Fruit fly (Drosophila melanogaster): ENCODE measurements around the gene CG46439.

Gene CG46439

dm6 chr3L:11107935-11108334 lies 11.9 kb upstream of the CG46439 start, which contains the start of gene CG12522:
Gene CG12522 (plus strand): TSS chr3L:11108235.
- TF ChIP-seq ey (GFP tag; optimal IDR thresholded peaks at IDR 0.05): no peak
- no peak for TF ChIP-seq dl (GFP tag; optimal IDR thresholded peaks at IDR 0.05; ENCODE audit: insufficient read depth in 1 of 2, partially characterized antibody in 2 of 2)
- no peak for TF ChIP-seq sage (GFP tag; optimal IDR thresholded peaks at IDR 0.05)
- TF ChIP-seq Dif (GFP tag; optimal IDR thresholded peaks at IDR 0.05; ENCODE audit: partially characterized antibody): no peak
- no peak for TF ChIP-seq lola (GFP tag; optimal IDR thresholded peaks at IDR 0.05)
- TF ChIP-seq psq (GFP tag; optimal IDR thresholded peaks at IDR 0.05): no peak
- TF ChIP-seq CG9705 (GFP tag; optimal IDR thresholded peaks at IDR 0.05): no peak
- TF ChIP-seq Myc (optimal IDR thresholded peaks at IDR 0.05): no peak
- TF ChIP-seq dmrt93B (GFP tag; optimal IDR thresholded peaks at IDR 0.05): no peak
- no peak for TF ChIP-seq Hr83 (GFP tag; optimal IDR thresholded peaks at IDR 0.05; ENCODE audit: poor library complexity, severe bottlenecking)
- no peak for TF ChIP-seq HLH106 (tag; optimal IDR thresholded peaks at IDR 0.05)
- TF ChIP-seq foxo (GFP tag; optimal IDR thresholded peaks at IDR 0.05): no peak
- no peak for TF ChIP-seq brk (GFP tag; optimal IDR thresholded peaks at IDR 0.05)
- TF ChIP-seq Hr78 (GFP tag; optimal IDR thresholded peaks at IDR 0.05): no peak
- TF ChIP-seq usp (GFP tag; optimal IDR thresholded peaks at IDR 0.05): no peak
- TF ChIP-seq OdsH (GFP tag; optimal IDR thresholded peaks at IDR 0.05): no peak
- no peak for TF ChIP-seq pan (optimal IDR thresholded peaks at IDR 0.05)
- no peak for TF ChIP-seq dsf (GFP tag; optimal IDR thresholded peaks at IDR 0.05; ENCODE audit: borderline replicate concordance)
- TF ChIP-seq fru (GFP tag; optimal IDR thresholded peaks at IDR 0.05): no peak

- TF ChIP-seq Jra (GFP tag; optimal IDR thresholded peaks at IDR 0.05) (no peak), OdsH (GFP tag; optimal IDR thresholded peaks at IDR 0.05) (no peak), Rel (GFP tag; optimal IDR thresholded peaks at IDR 0.05) (no peak), Rel (tag; optimal IDR thresholded peaks at IDR 0.05) (no peak), sage (GFP tag; optimal IDR thresholded peaks at IDR 0.05) (no peak), ey (GFP tag; optimal IDR thresholded peaks at IDR 0.05) (no peak), GATAd (GFP tag; optimal IDR thresholded peaks at IDR 0.05) (no peak), Hr78 (GFP tag; optimal IDR thresholded peaks at IDR 0.05) (no peak), foxo (GFP tag; optimal IDR thresholded peaks at IDR 0.05) (no peak), Hr83 (GFP tag; optimal IDR thresholded peaks at IDR 0.05; ENCODE audit: poor library complexity, severe bottlenecking) (no peak), Abd-B (GFP tag; optimal IDR thresholded peaks at IDR 0.05) (no peak), Mio (GFP tag; optimal IDR thresholded peaks at IDR 0.05) (no peak), lola (GFP tag; optimal IDR thresholded peaks at IDR 0.05) (no peak), br (GFP tag; optimal IDR thresholded peaks at IDR 0.05) (no peak), N (GFP tag; optimal IDR thresholded peaks at IDR 0.05) (no peak), psq (GFP tag; optimal IDR thresholded peaks at IDR 0.05) (no peak), jim (GFP tag; optimal IDR thresholded peaks at IDR 0.05) (no peak), dsf (GFP tag; optimal IDR thresholded peaks at IDR 0.05; ENCODE audit: borderline replicate concordance) (no peak), Vsx2 (GFP tag; optimal IDR thresholded peaks at IDR 0.05; ENCODE audit: partially characterized antibody) (no peak)
Observed at dm6 chr3L:11107432-11107831, 11.4 kb upstream of the CG46439 start, which contains the start of gene CG32073. Gene CG32073 (minus strand): TSS chr3L:11107582.

dm6 chr3L:11103773-11104172 lies 7.7 kb upstream of the CG46439 start, which contains the start of gene CG32071:
Gene CG32071 (minus strand): TSS chr3L:11103873.
- TF ChIP-seq dl (GFP tag; optimal IDR thresholded peaks at IDR 0.05; ENCODE audit: insufficient read depth in 1 of 2, partially characterized antibody in 2 of 2) (no peak), foxo (GFP tag; optimal IDR thresholded peaks at IDR 0.05) (no peak), br (GFP tag; optimal IDR thresholded peaks at IDR 0.05) (no peak), N (GFP tag; optimal IDR thresholded peaks at IDR 0.05) (no peak), lola (GFP tag; optimal IDR thresholded peaks at IDR 0.05) (no peak), pan (optimal IDR thresholded peaks at IDR 0.05) (no peak)

dm6 chr3L:11102930-11103329 lies 6.9 kb upstream of the CG46439 start, which contains the start of gene Elo68alpha:
Gene Elo68alpha (minus strand): TSS chr3L:11103030.
- TF ChIP-seq fru (GFP tag; optimal IDR thresholded peaks at IDR 0.05) (no peak), CG9705 (GFP tag; optimal IDR thresholded peaks at IDR 0.05) (no peak), CG32264 (GFP tag; optimal IDR thresholded peaks at IDR 0.05) (no peak), Hr83 (GFP tag; optimal IDR thresholded peaks at IDR 0.05; ENCODE audit: poor library complexity, severe bottlenecking) (no peak), usp (GFP tag; optimal IDR thresholded peaks at IDR 0.05) (no peak), sage (GFP tag; optimal IDR thresholded peaks at IDR 0.05) (no peak), dmrt93B (GFP tag; optimal IDR thresholded peaks at IDR 0.05) (no peak)

dm6 chr3L:11101598-11101997 lies 5.6 kb upstream of the CG46439 start, which contains the start of gene Elo68beta:
Gene Elo68beta (minus strand): TSS chr3L:11101698.
- TF ChIP-seq brk (GFP tag; optimal IDR thresholded peaks at IDR 0.05): no peak
